Fruit fly (Drosophila melanogaster): Measurements from ENCODE around the gene Nnf1b.

Nnf1b gene

DNA sequence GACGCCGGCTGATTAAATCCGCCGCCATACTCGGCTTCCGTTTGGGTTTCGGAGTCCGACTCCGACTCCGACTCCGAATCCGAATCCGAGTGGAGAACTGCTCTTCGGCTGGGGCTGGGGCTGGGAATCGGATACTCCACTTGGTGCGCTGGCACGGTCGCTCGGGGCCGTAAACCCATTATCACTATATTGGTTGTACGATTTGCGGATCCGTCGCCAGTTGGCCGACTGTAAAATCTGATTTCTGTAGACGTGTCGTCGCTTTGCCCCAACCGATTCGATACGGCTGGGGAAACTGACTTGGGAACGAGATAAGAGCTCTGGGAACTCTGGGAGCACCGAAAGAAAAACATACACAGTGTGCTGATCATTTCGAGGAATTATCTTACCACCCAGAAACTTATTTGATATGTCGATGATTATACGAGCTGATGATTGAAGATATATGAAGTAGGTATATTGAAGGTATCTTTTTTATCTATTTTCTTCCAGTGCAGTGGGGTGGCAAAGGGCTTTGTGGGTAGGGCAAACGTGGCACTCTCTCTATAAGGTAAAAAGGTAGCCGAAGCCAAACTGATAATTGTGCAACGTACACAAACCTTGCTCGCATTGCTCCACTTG lies 47.6 kb downstream of the Nnf1b start (continued):
- peak; percentile 53 for TF ChIP-seq CG1529 (GFP tag; optimal IDR thresholded peaks at IDR 0.05)
- no peak for TF ChIP-seq CkIIα-i1 (GFP tag; IDR thresholded peaks at IDR 0.05)
- peak; percentile 85 for TF ChIP-seq CG12769 (tag; optimal IDR thresholded peaks at IDR 0.05)
- no peak for TF ChIP-seq ftz-f1 (GFP tag; optimal IDR thresholded peaks at IDR 0.05)
- TF ChIP-seq CG17568 (GFP tag; optimal IDR thresholded peaks at IDR 0.05): no peak
- TF ChIP-seq CG6813 (GFP tag; optimal IDR thresholded peaks at IDR 0.05): peak; percentile 41
- no peak for TF ChIP-seq jigr1 (GFP tag; IDR thresholded peaks at IDR 0.05)
- no peak for TF ChIP-seq CG10565 (GFP tag; optimal IDR thresholded peaks at IDR 0.05)
- TF ChIP-seq tio (GFP tag; optimal IDR thresholded peaks at IDR 0.05): no peak
- TF ChIP-seq dmrt99B (tag; optimal IDR thresholded peaks at IDR 0.05): peak; percentile 67
- TF ChIP-seq mld (GFP tag; IDR thresholded peaks at IDR 0.05; ENCODE audit: partially characterized antibody): no peak
- TF ChIP-seq CoRest (tag; optimal IDR thresholded peaks at IDR 0.05): peak; percentile 54
- TF ChIP-seq shn (GFP tag; optimal IDR thresholded peaks at IDR 0.05): peak; percentile 46
- no peak for TF ChIP-seq tx (GFP tag; optimal IDR thresholded peaks at IDR 0.05)
- TF ChIP-seq CG8765 (GFP tag; IDR thresholded peaks at IDR 0.05): no peak
- TF ChIP-seq CG8359 (GFP tag; optimal IDR thresholded peaks at IDR 0.05; ENCODE audit: borderline replicate concordance): no peak
- peak; percentile 64 for TF ChIP-seq CG30403 (GFP tag; optimal IDR thresholded peaks at IDR 0.05)
- TF ChIP-seq CG42726 (GFP tag; IDR thresholded peaks at IDR 0.05; ENCODE audit: partially characterized antibody): no peak
- peak; percentile 42; the same call in 1 of the 2 replicates for TF ChIP-seq Oaz (GFP tag; IDR thresholded peaks at IDR 0.05)
- TF ChIP-seq ems (GFP tag; optimal IDR thresholded peaks at IDR 0.05): peak; percentile 15
- no peak for TF ChIP-seq CTCF (GFP tag; optimal IDR thresholded peaks at IDR 0.05)
- TF ChIP-seq Nf-YB (GFP tag; optimal IDR thresholded peaks at IDR 0.05): no peak
- TF ChIP-seq Asciz (GFP tag; optimal IDR thresholded peaks at IDR 0.05): peak; percentile 45
- TF ChIP-seq stc (GFP tag; IDR thresholded peaks at IDR 0.05): peak; percentile 52
- peak; percentile 32 for TF ChIP-seq CG4424 (GFP tag; optimal IDR thresholded peaks at IDR 0.05)
- peak; percentile 44 for TF ChIP-seq lmd (GFP tag; IDR thresholded peaks at IDR 0.05)
- TF ChIP-seq CG4820 (GFP tag; optimal IDR thresholded peaks at IDR 0.05): no peak
- peak; percentile 42 for TF ChIP-seq Hr3 (GFP tag; optimal IDR thresholded peaks at IDR 0.05)
- peak; percentile 30 to 39 for TF ChIP-seq dpn (GFP tag; optimal IDR thresholded peaks at IDR 0.05)
- TF ChIP-seq CG16863 (GFP tag; optimal IDR thresholded peaks at IDR 0.05): peak; percentile 43
- TF ChIP-seq PHDP (tag; optimal IDR thresholded peaks at IDR 0.05): peak; percentile 63
- no peak for TF ChIP-seq emc (GFP tag; optimal IDR thresholded peaks at IDR 0.05)
- no peak for TF ChIP-seq CG34224 (GFP tag; IDR thresholded peaks at IDR 0.05; ENCODE audit: partially characterized antibody)
- no peak for TF ChIP-seq Kr (GFP tag; optimal IDR thresholded peaks at IDR 0.05)
- TF ChIP-seq run (tag; optimal IDR thresholded peaks at IDR 0.05): no peak
- TF ChIP-seq CG14050 (GFP tag; IDR thresholded peaks at IDR 0.05): no peak
- no peak for TF ChIP-seq bowl (GFP tag; IDR thresholded peaks at IDR 0.05)
- no peak for TF ChIP-seq crol (GFP tag; IDR thresholded peaks at IDR 0.05)
- peak; percentile 43 for TF ChIP-seq exex (tag; optimal IDR thresholded peaks at IDR 0.05)
- peak; percentile 73 for TF ChIP-seq otp (GFP tag; IDR thresholded peaks at IDR 0.05)
- TF ChIP-seq CG18599 (GFP tag; optimal IDR thresholded peaks at IDR 0.05): peak; percentile 42
- TF ChIP-seq CG14965 (GFP tag; optimal IDR thresholded peaks at IDR 0.05; ENCODE audit: borderline replicate concordance): no peak
- TF ChIP-seq CG32772 (GFP tag; IDR thresholded peaks at IDR 0.05): peak; percentile 51; the same call in 1 of the 2 replicates
- peak; percentile 20 for TF ChIP-seq CG15601 (tag; optimal IDR thresholded peaks at IDR 0.05)
- TF ChIP-seq ato (GFP tag; IDR thresholded peaks at IDR 0.05; ENCODE audit: partially characterized antibody): no peak
- peak; percentile 29 for TF ChIP-seq gcm (GFP tag; optimal IDR thresholded peaks at IDR 0.05)
- TF ChIP-seq bcd (GFP tag; optimal IDR thresholded peaks at IDR 0.05): no peak
- peak; percentile 11 for TF ChIP-seq Myb (GFP tag; optimal IDR thresholded peaks at IDR 0.05)
- TF ChIP-seq Neu2 (GFP tag; optimal IDR thresholded peaks at IDR 0.05; ENCODE audit: borderline replicate concordance): no peak
- TF ChIP-seq CG30431 (GFP tag; optimal IDR thresholded peaks at IDR 0.05): no peak

Data from whole organism, embryonic.